Worm (Caenorhabditis elegans) whole organism, L3 larva: ENCODE data around the gene F37C4.6.

Experiments used
- ama-1 ChIP-seq: fragments of 150-350 bp; optimal IDR thresholded peaks from 2 replicates; lab custom pipeline; 2018
- ceh-82 ChIP-seq: fragments of 150-350 bp; optimal IDR thresholded peaks from 2 replicates; lab custom pipeline; 2014; ENCODE audit warnings: missing biosample characterization, missing genetic modification characterization
- elt-3 ChIP-seq, 3 experiments: fragments of 150-350 bp in 1 of 3; sonication (generic microtip) in 2 of 3; optimal IDR thresholded peaks; 2 replicates in 2 of 3; 4 replicates in 1 of 3; lab custom pipeline; 2014 to 2017; ENCODE audit warnings: missing biosample characterization in 3 of 3, missing genetic modification characterization in 3 of 3
- lin-39 ChIP-seq: fragments of 150-350 bp; optimal IDR thresholded peaks from 2 replicates; lab custom pipeline; 2018; ENCODE audit warnings: missing biosample characterization, missing genetic modification reagents, missing genetic modification characterization
- nhr-237 ChIP-seq: fragments of 150-350 bp; optimal IDR thresholded peaks from 2 replicates; lab custom pipeline; 2014; ENCODE audit warnings: missing biosample characterization, missing genetic modification characterization
- nhr-25 ChIP-seq: sonication (generic microtip); optimal IDR thresholded peaks from 2 replicates; lab custom pipeline; 2017; ENCODE audit warnings: missing biosample characterization, missing genetic modification characterization
- tbx-2 ChIP-seq: sonication (generic microtip); optimal IDR thresholded peaks from 2 replicates; lab custom pipeline; 2016; ENCODE audit warnings: mild to moderate bottlenecking, missing genetic modification characterization, missing compliant biosample characterization
- unc-62 ChIP-seq: fragments of 150-350 bp; sonication (generic microtip); optimal IDR thresholded peaks from 4 replicates; lab custom pipeline; 2014; ENCODE audit warnings: missing biosample characterization, missing genetic modification reagents, missing genetic modification characterization
- zag-1 ChIP-seq: fragments of 150-350 bp; optimal IDR thresholded peaks from 2 replicates; lab custom pipeline; 2014; ENCODE audit warnings: missing biosample characterization, missing genetic modification characterization
- ztf-11 ChIP-seq: fragments of 150-350 bp; optimal IDR thresholded peaks from 2 replicates; lab custom pipeline; 2014; ENCODE audit warnings: missing biosample characterization, missing genetic modification characterization

- TF ChIP-seq zag-1 (tag; lab: Kevin White, UChicago) (no peak), tbx-2 (no peak), lin-39 (tag; lab: Kevin White, UChicago) (no peak), nhr-237 (no peak), ama-1 (no peak), ceh-82 (no peak), nhr-25 (tag; lab: Kevin White, UChicago) (no peak), unc-62 (GFP tag; lab: Kevin White, UChicago) (no peak), elt-3 (tag; optimal IDR thresholded peaks at IDR 0.05; lab: Kevin White, UChicago) (no peak), ztf-11 (tag; lab: Kevin White, UChicago) (no peak)
These were observed 51.5 kb downstream of the F37C4.6 start, which contains the start of gene F28F9.3 for ce11 chrIV:3826590-3827128.
